Fruit fly (Drosophila melanogaster): ENCODE data around the gene CG15357.

CG15357 gene

dm6 chr2L:1972450-1973119, 27.1 kb upstream of the CG15357 start:
- TF ChIP-seq Sin3A (optimal IDR thresholded peaks at IDR 0.05) (no peak), Myc (optimal IDR thresholded peaks at IDR 0.05) (no peak), ttk (optimal IDR thresholded peaks at IDR 0.05) (no peak)

- TF ChIP-seq Myc (optimal IDR thresholded peaks at IDR 0.05) (no peak), ttk (optimal IDR thresholded peaks at IDR 0.05) (no peak)
These were observed 24.9 kb upstream of the CG15357 start, which contains the start of gene erm for dm6 chr2L:1970312-1970929. Gene erm (minus strand): TSS chr2L:1970362.

dm6 chr2L:1967861-1968260, 22.4 kb upstream of the CG15357 start:
- no peak for TF ChIP-seq ttk (optimal IDR thresholded peaks at IDR 0.05)

dm6 chr2L:1967301-1967700, 21.8 kb upstream of the CG15357 start:
- TF ChIP-seq insv (optimal IDR thresholded peaks at IDR 0.05), result no peak
- TF ChIP-seq Sin3A (optimal IDR thresholded peaks at IDR 0.05), result no peak
- no peak for TF ChIP-seq h (optimal IDR thresholded peaks at IDR 0.05)
- TF ChIP-seq Myc (optimal IDR thresholded peaks at IDR 0.05), result no peak
- no peak for TF ChIP-seq ttk (optimal IDR thresholded peaks at IDR 0.05)
- TF ChIP-seq psq (optimal IDR thresholded peaks at IDR 0.05), result no peak

- no peak for TF ChIP-seq ttk (optimal IDR thresholded peaks at IDR 0.05)
- no peak for TF ChIP-seq insv (optimal IDR thresholded peaks at IDR 0.05)
- no peak for TF ChIP-seq Sin3A (optimal IDR thresholded peaks at IDR 0.05)
- no peak for TF ChIP-seq h (optimal IDR thresholded peaks at IDR 0.05)
- TF ChIP-seq psq (optimal IDR thresholded peaks at IDR 0.05), result no peak
- TF ChIP-seq Myc (optimal IDR thresholded peaks at IDR 0.05), result no peak
These were observed 16.5 kb upstream of the CG15357 start for dm6 chr2L:1961932-1962496.

dm6 chr2L:1960056-1960455, 14.5 kb upstream of the CG15357 start:
- TF ChIP-seq insv (optimal IDR thresholded peaks at IDR 0.05), result no peak
- TF ChIP-seq Myc (optimal IDR thresholded peaks at IDR 0.05), result no peak
- TF ChIP-seq h (optimal IDR thresholded peaks at IDR 0.05), result no peak
- TF ChIP-seq psq (optimal IDR thresholded peaks at IDR 0.05), result no peak

- no peak for TF ChIP-seq insv (optimal IDR thresholded peaks at IDR 0.05)
- TF ChIP-seq Sin3A (optimal IDR thresholded peaks at IDR 0.05), result no peak
- TF ChIP-seq h (optimal IDR thresholded peaks at IDR 0.05), result no peak
- TF ChIP-seq Myc (optimal IDR thresholded peaks at IDR 0.05), result no peak
These were observed 13.9 kb upstream of the CG15357 start for dm6 chr2L:1959420-1959819.

- TF ChIP-seq psq (optimal IDR thresholded peaks at IDR 0.05) (no peak), Myc (optimal IDR thresholded peaks at IDR 0.05) (no peak), insv (optimal IDR thresholded peaks at IDR 0.05) (no peak), ttk (optimal IDR thresholded peaks at IDR 0.05) (no peak), Sin3A (optimal IDR thresholded peaks at IDR 0.05) (no peak), h (optimal IDR thresholded peaks at IDR 0.05) (no peak)
These were observed 9.0 kb upstream of the CG15357 start for dm6 chr2L:1954541-1954940.

- TF ChIP-seq h (optimal IDR thresholded peaks at IDR 0.05), result no peak
- TF ChIP-seq ttk (optimal IDR thresholded peaks at IDR 0.05), result no peak
- no peak for TF ChIP-seq Myc (optimal IDR thresholded peaks at IDR 0.05)
- TF ChIP-seq insv (optimal IDR thresholded peaks at IDR 0.05), result no peak
- no peak for TF ChIP-seq psq (optimal IDR thresholded peaks at IDR 0.05)
- no peak for TF ChIP-seq Sin3A (optimal IDR thresholded peaks at IDR 0.05)
These were observed 2.5 kb upstream of the CG15357 start for dm6 chr2L:1947959-1948358.

- TF ChIP-seq h (optimal IDR thresholded peaks at IDR 0.05) (no peak), psq (optimal IDR thresholded peaks at IDR 0.05) (no peak), Myc (optimal IDR thresholded peaks at IDR 0.05) (no peak), ttk (optimal IDR thresholded peaks at IDR 0.05) (no peak), insv (optimal IDR thresholded peaks at IDR 0.05) (no peak), Sin3A (optimal IDR thresholded peaks at IDR 0.05) (no peak)
These were observed 1.1 kb upstream of the CG15357 start, which contains the start of gene CG33673 for dm6 chr2L:1946628-1947027. Gene CG33673 (minus strand): TSS chr2L:1946728.

- no peak for TF ChIP-seq Myc (optimal IDR thresholded peaks at IDR 0.05)
These were observed 917 bp downstream of the CG15357 start for dm6 chr2L:1944473-1945110.

dm6 chr2L:1938004-1938403, 7.5 kb downstream of the CG15357 start:
- TF ChIP-seq ttk (optimal IDR thresholded peaks at IDR 0.05) (no peak), Myc (optimal IDR thresholded peaks at IDR 0.05) (no peak), insv (optimal IDR thresholded peaks at IDR 0.05) (no peak), Sin3A (optimal IDR thresholded peaks at IDR 0.05) (no peak)

dm6 chr2L:1930565-1931201, 14.8 kb downstream of the CG15357 start:
- TF ChIP-seq Myc (optimal IDR thresholded peaks at IDR 0.05) (no peak), insv (optimal IDR thresholded peaks at IDR 0.05) (no peak), h (optimal IDR thresholded peaks at IDR 0.05) (no peak), psq (optimal IDR thresholded peaks at IDR 0.05) (no peak), Sin3A (optimal IDR thresholded peaks at IDR 0.05) (no peak)

Measured in Kc167 (cell line).